Worm (Caenorhabditis elegans) whole organism, L4 larva: ENCODE data around the gene sma-3.

Experiments used
- dpl-1 ChIP-seq: fragments of 150-350 bp; optimal IDR thresholded peaks from 2 replicates; lab custom pipeline; 2014; ENCODE audit warnings: missing biosample characterization, missing genetic modification reagents, missing genetic modification characterization
- mdl-1 ChIP-seq, 2 experiments: fragments of 150-350 bp in 1 of 2; sonication (generic microtip) in 1 of 2; optimal IDR thresholded peaks; 2 replicates each; lab custom pipeline; 2014 to 2017; ENCODE audit warnings: missing biosample characterization in 2 of 2, missing genetic modification characterization in 2 of 2
- zag-1 ChIP-seq: fragments of 150-350 bp; optimal IDR thresholded peaks from 2 replicates; lab custom pipeline; 2014; ENCODE audit warnings: missing biosample characterization, missing genetic modification characterization

- no peak for TF ChIP-seq mdl-1 (tag; optimal IDR thresholded peaks at IDR 0.05; lab: Kevin White, UChicago)
- TF ChIP-seq zag-1 (tag; lab: Kevin White, UChicago), result no peak
- no peak for TF ChIP-seq dpl-1 (GFP tag; lab: Kevin White, UChicago)
These were observed 42.6 kb upstream of the sma-3 start, which contains the start of gene T07E3.2 for ce11 chrIII:6906409-6906808.
